Worm (Caenorhabditis elegans) whole organism, mixed stage, embryonic: ENCODE data around the gene tpp-2.

Experiments
- elt-3 ChIP-seq: fragments of 150-350 bp; optimal IDR thresholded peaks from 2 replicates; lab custom pipeline; 2014; ENCODE audit warnings: missing biosample characterization, missing genetic modification characterization
- mep-1 ChIP-seq: fragments of 150-350 bp; optimal IDR thresholded peaks from 2 replicates; lab custom pipeline; 2017; ENCODE audit warnings: missing biosample characterization, missing genetic modification reagents, missing genetic modification characterization, inconsistent platforms
- nhr-2 ChIP-seq: fragments of 150-350 bp; optimal IDR thresholded peaks from 2 replicates; lab custom pipeline; 2014; ENCODE audit warnings: missing biosample characterization, missing genetic modification characterization

DNA sequence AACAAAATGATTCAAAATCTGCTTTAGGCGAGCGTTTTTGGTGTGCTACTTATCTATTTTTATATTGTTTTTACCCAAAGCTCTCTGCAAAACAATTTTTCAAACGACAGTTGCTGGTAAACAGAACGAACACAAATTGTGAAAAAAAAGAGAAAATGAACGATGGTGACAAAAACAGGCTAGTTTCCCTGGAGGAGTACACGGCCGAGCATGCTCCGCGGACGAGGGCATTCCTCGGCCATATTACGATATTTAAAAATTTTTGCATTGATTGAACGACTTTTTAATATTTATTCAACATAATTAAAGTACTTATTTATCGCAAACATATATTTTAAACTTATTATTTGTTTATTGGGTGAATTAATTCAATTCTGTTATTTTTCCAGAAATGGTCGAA, at the start of gene tpp-2, which contains the start of gene rbbp-5:
- TF ChIP-seq mep-1 (tag; lab: Kevin White, UChicago) = no peak
- TF ChIP-seq nhr-2 = no peak
- TF ChIP-seq elt-3 (tag; lab: Kevin White, UChicago) = no peak
